Worm (Caenorhabditis elegans): ENCODE results near the gene cest-10.
A peak's percentile ranks its signal among the peaks of the same experiment; 100 is the strongest.

cest-10 gene

ce11 chrIV:7182818-7183217, 2.5 kb downstream of the cest-10 start:
- TF ChIP-seq mxl-2 (GFP tag; conservative IDR thresholded peaks at IDR 0.05): no peak
- no peak for TF ChIP-seq ama-1 (optimal IDR thresholded peaks at IDR 0.05)
- no peak for TF ChIP-seq F26F4.8 (GFP tag; conservative IDR thresholded peaks at IDR 0.05)
- no peak for TF ChIP-seq mep-1 (tag; optimal IDR thresholded peaks at IDR 0.05)
- no peak for TF ChIP-seq T26A8.4 (GFP tag; IDR thresholded peaks at IDR 0.05)
- no peak for TF ChIP-seq unc-39 (tag; optimal IDR thresholded peaks at IDR 0.05)
- TF ChIP-seq Y5F2A.4 (GFP tag; optimal IDR thresholded peaks at IDR 0.05): no peak
- TF ChIP-seq fos-1 (tag; optimal IDR thresholded peaks at IDR 0.05): no peak
- TF ChIP-seq T20F7.1 (GFP tag; optimal IDR thresholded peaks at IDR 0.05): peak; percentile 40
- no peak for TF ChIP-seq snpc-4 (tag; optimal IDR thresholded peaks at IDR 0.05)
- peak; percentile 54; the same call in 1 of the 2 replicates for TF ChIP-seq php-3 (GFP tag; IDR thresholded peaks at IDR 0.05)
- no peak for TF ChIP-seq pha-4 (GFP tag; IDR thresholded peaks at IDR 0.05)
- no peak for TF ChIP-seq pha-4 (tag; optimal IDR thresholded peaks at IDR 0.05)
- TF ChIP-seq aly-2 (tag; optimal IDR thresholded peaks at IDR 0.05): no peak
- no peak for TF ChIP-seq daf-8 (GFP tag; IDR thresholded peaks at IDR 0.05)
- TF ChIP-seq lsy-2 (tag; optimal IDR thresholded peaks at IDR 0.05): no peak
- no peak for TF ChIP-seq nhr-237 (tag; optimal IDR thresholded peaks at IDR 0.05)
- no peak for TF ChIP-seq jun-1 (tag; optimal IDR thresholded peaks at IDR 0.05)
- TF ChIP-seq daf-19 (GFP tag; conservative IDR thresholded peaks at IDR 0.05): no peak
- peak; percentile 60 for TF ChIP-seq dve-1 (tag; optimal IDR thresholded peaks at IDR 0.05; ENCODE audit: insufficient read depth)
- TF ChIP-seq ztf-7 (tag; optimal IDR thresholded peaks at IDR 0.05): no peak
- TF ChIP-seq tag-97 (GFP tag; IDR thresholded peaks at IDR 0.05): no peak
- peak; percentile 52 for TF ChIP-seq nhr-102 (tag; optimal IDR thresholded peaks at IDR 0.05)
- TF ChIP-seq mdl-1 (tag; optimal IDR thresholded peaks at IDR 0.05): no peak
- TF ChIP-seq hlh-11 (tag; optimal IDR thresholded peaks at IDR 0.05): peak; percentile 38
- no peak for TF ChIP-seq nhr-42 (GFP tag; IDR thresholded peaks at IDR 0.05)
- TF ChIP-seq zip-2 (tag; optimal IDR thresholded peaks at IDR 0.05): no peak
- TF ChIP-seq lin-1 (GFP tag; IDR thresholded peaks at IDR 0.05): no peak
- TF ChIP-seq ceh-82 (tag; optimal IDR thresholded peaks at IDR 0.05): no peak
- no peak for TF ChIP-seq Y105C5A.15 (GFP tag; IDR thresholded peaks at IDR 0.05)
- no peak for TF ChIP-seq ceh-32 (tag; optimal IDR thresholded peaks at IDR 0.05; ENCODE audit: poor library complexity)
- no peak for TF ChIP-seq lin-38 (GFP tag; IDR thresholded peaks at IDR 0.05)
- TF ChIP-seq spr-3 (GFP tag; optimal IDR thresholded peaks at IDR 0.05): no peak
- TF ChIP-seq rbr-2 (tag; optimal IDR thresholded peaks at IDR 0.05): no peak
- TF ChIP-seq zip-11 (GFP tag; IDR thresholded peaks at IDR 0.05): no peak
- no peak for TF ChIP-seq attf-4 (tag; optimal IDR thresholded peaks at IDR 0.05)
- TF ChIP-seq mdt-29 (GFP tag; IDR thresholded peaks at IDR 0.05): no peak
- TF ChIP-seq unc-130 (GFP tag; optimal IDR thresholded peaks at IDR 0.05): no peak
- TF ChIP-seq R02D3.7 (tag; optimal IDR thresholded peaks at IDR 0.05): no peak
- TF ChIP-seq duxl-1 (tag; optimal IDR thresholded peaks at IDR 0.05; ENCODE audit: poor library complexity): no peak
- TF ChIP-seq zag-1 (tag; optimal IDR thresholded peaks at IDR 0.05): no peak
- TF ChIP-seq ceh-44 (GFP tag; IDR thresholded peaks at IDR 0.05): no peak
- no peak for TF ChIP-seq ces-1 (GFP tag; optimal IDR thresholded peaks at IDR 0.05)
- no peak for TF ChIP-seq nhr-10 (tag; optimal IDR thresholded peaks at IDR 0.05)
- TF ChIP-seq Y48G9A.11 (GFP tag; IDR thresholded peaks at IDR 0.05): no peak
- 0 out of 2 replicates have a peak, but pooled peaks have one; percentile 49 for TF ChIP-seq tra-1 (GFP tag; IDR thresholded peaks at IDR 0.05)
- TF ChIP-seq fkh-10 (GFP tag; optimal IDR thresholded peaks at IDR 0.05): no peak
- no peak for TF ChIP-seq hif-1 (tag; optimal IDR thresholded peaks at IDR 0.05)
- no peak for TF ChIP-seq nhr-11 (tag; optimal IDR thresholded peaks at IDR 0.05)
- no peak for TF ChIP-seq nhr-41 (GFP tag; IDR thresholded peaks at IDR 0.05)
- TF ChIP-seq lin-39 (tag; optimal IDR thresholded peaks at IDR 0.05): no peak
- no peak for TF ChIP-seq set-16 (GFP tag; IDR thresholded peaks at IDR 0.05)
- TF ChIP-seq lin-29 (GFP tag; IDR thresholded peaks at IDR 0.05): no peak
- no peak for TF ChIP-seq aha-1 (tag)
